Fruit fly (Drosophila melanogaster) ovary, adult (tissue): Measurements from ENCODE around the gene Atg4a.

ENCODE experiments used
- CG17801 ChIP-seq: fragments of 200-800 bp; optimal IDR thresholded peaks from 2 replicates; lab custom pipeline; 2019; ENCODE audit warnings: missing biosample characterization, mild to moderate bottlenecking, missing genetic modification characterization, moderate library complexity; ENCODE audit not compliant: partially characterized antibody

Gene Atg4a

DNA sequence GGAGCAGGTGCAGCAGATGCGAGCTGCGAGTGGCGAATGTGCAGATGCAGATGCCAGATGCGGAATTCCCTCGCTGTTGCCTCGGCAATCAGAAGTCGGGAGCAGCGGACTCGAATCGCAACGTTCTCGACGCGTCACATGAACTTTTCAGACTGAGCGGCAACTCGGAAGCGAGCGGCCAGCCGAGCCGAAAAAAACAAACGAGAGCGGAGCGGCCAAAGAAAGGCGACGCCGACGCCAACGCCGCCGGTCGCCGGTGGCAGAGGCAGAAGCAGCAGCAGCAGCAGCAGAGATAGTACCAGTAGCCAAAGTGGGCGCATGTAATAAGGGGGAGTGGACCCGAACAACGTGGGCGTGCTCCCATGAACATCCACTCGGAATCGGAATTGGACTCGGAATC is 21.6 kb downstream of the Atg4a start, which contains the start of gene CG4629:
Gene CG4629, minus strand, starts transcription at position 156 of the 400 bp plus-strand sequence.
- TF ChIP-seq CG17801 (GFP tag; lab: Kevin White, UChicago): no peak

DNA sequence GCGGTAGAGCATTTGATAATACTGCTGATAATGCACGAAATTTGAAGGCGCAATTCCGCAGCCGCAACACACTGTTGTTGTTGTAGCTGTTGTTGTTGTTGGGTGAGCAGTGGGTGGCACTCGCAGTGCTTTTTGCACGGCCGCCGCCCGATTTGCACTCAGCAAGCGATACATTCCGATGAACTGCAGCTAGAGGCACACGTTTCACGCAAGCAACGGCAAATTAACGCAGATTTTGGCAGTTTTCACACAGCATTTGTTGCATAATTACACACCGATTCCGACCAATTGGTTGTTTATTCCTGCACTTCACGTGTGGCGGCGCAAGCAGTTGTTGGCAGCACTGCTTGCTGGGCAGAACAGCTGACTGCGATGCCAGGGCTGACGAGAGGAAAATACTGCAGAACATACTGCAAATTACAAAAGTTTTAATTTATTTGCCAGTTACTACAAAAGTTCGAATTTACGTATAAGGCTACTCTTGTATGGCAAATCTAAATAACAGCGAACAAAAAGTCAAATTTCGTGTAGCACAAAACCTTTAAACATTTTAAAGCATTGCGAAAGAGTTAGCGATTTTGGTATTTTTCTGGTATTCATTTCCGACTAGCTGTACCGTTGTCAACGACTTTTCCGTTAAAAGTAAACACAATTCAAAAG is 27.4 kb downstream of the Atg4a start, which contains the start of the genes PolrMT and CG14339:
Gene PolrMT, minus strand, starts transcription at position 345 of the 660 bp plus-strand sequence.
Gene CG14339, plus strand, starts transcription at position 512 of the 660 bp plus-strand sequence.
- no peak for TF ChIP-seq CG17801 (GFP tag; lab: Kevin White, UChicago)

DNA sequence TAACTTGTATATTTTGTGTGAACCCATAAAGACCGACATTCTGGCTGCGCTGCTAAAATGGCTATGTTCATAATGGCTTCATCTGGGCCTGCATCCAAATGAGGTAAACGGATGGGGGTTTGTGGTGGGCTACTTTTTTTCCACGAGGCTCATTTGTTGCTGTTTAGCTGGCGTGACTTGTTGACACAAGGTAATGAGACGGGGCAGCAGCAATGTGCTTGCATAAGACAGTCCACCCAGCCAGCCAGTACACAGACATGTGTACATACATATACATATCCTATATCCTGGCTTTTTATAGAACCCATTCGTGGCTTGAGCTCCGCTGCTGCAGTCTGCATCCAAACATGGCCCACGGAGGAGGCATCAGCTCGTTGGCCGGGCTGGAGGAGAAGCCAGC is 31.9 kb downstream of the Atg4a start, which contains the start of gene CG14340:
Gene CG14340, plus strand, starts transcription at position 301 of the 400 bp plus-strand sequence.
- TF ChIP-seq CG17801 (GFP tag; lab: Kevin White, UChicago): no peak

DNA sequence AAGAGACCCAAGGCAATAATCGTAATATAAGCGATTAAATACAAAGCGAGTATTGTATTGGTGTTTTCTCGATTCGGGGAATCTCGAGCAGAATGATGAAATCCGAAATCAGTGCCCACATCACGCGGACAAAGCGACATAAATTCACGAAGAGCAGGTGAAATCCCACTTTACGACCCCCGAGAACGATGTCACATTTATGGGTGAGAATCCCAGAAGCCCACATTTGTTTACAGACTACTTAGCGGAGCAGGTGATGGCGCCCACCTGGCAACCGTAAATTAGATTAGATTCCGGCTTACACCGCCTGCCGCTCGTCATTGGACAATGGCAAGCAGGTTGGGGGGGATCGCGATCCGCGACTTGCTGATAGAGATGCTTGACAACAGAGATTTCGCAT is 33.5 kb downstream of the Atg4a start:
- TF ChIP-seq CG17801 (GFP tag; lab: Kevin White, UChicago): no peak

DNA sequence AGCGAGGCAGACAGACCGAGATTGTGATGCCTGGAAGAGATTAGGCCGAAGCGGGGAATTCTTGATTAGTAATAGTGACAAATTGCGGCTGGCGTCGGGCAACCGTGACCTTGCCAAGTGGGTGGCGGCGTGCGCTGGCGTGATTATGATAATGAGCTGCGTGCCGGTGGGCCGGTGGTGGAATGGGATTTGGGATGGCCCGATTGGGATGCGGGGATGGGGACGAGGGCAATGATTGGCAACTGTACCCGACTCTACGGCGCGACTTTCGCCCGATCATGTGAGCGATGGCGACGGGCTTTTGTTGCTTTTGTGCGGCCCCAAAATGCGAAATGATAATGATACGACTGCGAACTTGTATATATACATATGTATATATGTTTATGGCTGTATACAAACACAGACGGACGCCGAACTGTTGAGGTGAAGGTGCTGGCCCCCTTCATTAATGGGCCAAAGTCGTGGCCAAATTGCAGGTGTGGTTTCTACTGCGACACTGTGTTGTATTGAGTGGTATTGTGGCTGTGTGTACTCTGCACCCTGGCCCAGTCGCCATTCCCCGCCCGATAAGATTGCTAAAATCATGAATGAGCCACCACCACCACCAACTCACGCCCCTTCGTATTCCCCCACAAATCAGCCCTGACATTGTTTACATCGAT is 36.1 kb downstream of the Atg4a start:
- no peak for TF ChIP-seq CG17801 (GFP tag; lab: Kevin White, UChicago)

DNA sequence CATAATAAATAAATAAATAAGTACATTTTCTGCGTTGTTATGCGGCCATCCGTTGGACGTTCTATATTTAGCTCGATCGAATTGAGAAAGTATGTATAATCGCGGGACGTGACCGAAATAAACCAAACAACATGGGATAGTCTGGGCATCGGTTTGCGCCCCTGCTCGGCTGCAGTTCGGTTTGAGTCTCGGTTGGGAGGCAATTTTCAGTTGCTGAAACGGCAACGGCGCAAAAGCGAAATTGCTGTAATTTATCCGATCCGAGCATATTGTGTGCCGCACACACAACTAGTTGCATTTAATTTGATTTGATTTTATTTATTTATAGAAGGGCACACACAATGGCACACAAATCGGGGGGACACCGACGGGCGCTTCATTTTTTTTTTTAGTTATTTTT is 37.4 kb downstream of the Atg4a start:
- no peak for TF ChIP-seq CG17801 (GFP tag; lab: Kevin White, UChicago)

DNA sequence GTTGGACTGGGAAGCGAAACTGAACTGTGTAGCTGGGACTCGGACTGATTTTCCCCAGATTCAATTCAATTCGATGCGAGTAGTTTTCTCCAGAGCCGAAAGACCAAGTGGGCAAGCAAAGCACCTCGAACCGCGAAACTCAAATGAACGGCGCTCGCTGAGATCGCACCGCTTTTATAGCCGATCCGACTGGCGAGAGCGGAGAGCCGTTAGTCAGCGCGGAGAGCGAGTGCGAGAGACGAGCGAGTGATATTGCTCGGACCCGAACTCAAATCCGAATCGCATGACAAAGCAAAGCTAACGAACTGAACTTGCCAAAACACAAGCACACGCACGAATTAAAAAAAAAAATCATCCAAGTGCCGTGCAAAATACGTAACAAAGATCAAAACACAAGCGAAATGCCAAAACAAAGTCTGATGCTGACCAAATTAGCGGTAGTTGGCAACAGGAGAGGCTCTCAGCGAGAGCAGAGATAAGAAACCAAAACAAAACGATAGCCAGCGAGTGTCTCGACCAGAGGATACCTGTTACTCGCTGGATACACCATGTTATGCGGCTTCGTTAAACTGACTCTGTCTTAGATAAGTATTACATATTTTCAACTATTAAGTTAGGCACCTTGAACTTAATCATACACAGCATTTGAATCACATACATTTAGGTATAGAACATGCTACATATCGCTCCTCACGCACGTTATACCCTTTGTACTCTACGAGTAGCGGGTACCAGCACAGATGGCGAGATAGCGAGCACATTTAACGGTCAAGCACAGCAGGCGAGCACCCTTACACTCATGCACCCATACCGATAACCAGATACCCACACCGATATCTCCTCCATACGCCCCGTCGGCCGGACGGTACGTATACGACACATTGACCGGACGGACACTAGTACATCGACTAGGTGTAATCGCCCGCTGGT is 38.4 kb downstream of the Atg4a start:
- TF ChIP-seq CG17801 (GFP tag; lab: Kevin White, UChicago): peak; percentile 55

DNA sequence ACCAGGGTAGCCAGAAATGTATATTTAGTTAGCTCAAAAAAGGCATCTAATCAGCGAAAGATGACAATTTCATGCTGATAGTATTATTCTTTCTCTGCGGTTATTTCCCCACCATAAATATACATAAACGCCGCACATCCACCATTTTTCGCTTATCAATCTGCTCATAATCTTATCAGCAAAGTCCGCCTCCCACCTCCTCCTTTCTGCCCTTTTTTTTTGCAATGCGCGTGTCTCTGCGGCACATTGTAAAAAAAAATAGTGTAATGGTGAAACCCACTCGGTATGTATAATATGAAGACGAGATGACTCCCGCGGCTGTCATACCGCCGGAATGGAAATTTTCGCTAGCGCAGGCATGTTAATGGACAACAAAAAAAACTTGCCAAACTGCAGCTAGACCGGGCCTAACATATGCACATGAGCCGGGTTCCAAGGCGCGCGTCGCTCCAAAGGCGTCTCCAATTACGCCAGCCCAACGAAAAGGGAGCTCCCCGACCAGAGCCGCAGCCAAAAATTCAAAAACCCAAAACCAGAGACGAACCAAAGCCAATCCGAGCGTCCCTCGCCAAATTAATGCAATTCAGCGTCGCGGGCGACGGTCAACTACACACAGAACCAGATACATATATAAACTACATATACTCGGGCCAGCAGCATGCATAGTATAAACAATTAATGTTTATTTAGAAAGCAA is 39.6 kb downstream of the Atg4a start:
- no peak for TF ChIP-seq CG17801 (GFP tag; lab: Kevin White, UChicago)

DNA sequence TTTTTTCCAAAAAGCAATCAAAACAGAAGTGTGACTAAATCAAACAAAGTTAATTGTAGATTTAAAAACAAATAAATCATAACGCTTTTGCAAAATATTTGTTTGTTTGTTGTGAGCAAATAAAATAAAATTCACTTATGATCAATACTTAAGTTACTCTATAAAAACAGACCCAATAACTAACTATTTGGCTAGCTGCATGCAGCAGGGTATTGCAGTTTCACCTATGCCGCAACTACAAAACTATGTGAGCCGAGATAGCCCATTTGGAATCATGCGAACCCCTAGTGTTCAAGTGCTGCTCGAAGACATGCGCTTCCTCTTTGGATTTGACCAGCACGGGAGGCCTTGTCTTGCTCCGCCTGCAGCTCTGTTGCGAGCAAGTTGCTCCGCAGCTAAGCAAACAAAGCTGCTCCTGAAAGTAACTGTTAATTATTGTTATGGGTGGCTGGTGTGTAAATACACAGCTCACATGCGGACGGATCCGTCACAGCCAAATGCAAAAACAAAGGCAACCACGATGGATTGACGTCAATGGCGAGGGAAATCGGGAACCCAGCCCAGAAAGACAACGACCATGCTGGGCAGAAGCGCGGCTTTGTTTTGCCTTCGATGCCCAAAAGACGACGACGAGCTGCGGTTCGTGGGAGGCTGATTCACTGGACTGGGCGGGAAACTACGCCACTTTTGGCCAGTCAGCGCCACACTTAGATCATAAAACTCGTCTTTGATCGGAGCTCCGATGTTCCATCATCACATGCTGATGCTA is 41.4 kb downstream of the Atg4a start:
- no peak for TF ChIP-seq CG17801 (GFP tag; lab: Kevin White, UChicago)

DNA sequence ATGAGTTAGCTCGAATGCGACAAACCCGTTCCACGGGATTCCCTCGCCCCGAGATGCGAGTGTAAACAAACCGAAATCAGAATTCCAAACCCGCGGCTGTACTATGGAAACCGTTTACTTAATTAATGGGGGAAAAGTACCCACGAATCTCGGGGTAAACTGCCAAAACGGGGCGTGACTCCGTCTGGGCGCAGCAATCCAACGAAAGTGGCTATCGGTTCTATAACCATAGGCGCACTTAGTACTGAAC is 41.9 kb downstream of the Atg4a start:
- no peak for TF ChIP-seq CG17801 (GFP tag; lab: Kevin White, UChicago)

DNA sequence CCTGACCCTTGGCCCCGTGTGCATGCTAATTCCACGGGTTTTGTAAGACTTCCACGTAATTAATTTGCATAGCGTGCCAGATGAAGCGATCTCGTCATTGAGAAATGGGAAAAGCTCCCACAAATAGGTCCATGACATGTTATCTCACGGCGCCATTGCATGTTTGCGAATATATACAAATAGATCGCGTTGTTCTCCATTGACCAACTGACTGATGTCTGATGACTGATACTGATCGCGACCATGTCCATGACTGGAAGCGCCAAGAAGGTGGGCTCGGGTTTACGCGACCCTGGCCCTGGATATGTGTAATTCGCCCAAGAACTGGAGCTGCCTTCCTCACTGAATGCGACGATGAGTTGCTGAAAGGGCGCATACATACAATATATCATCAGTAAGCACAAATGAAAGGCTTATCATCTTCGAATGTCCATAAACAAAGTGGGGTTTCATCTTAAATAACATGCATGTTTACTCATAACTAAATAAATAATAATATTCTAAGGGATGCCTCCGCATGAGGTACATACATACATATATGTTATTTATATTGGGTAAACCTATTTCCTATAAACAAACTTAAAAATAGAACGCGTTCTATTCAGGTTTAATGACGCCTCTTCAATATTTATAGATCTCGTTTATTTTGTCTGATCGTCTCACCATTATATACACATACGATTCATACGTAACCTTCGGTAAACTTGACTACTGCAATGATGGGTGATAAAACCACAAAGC is 42.5 kb downstream of the Atg4a start:
- peak; percentile 35 for TF ChIP-seq CG17801 (GFP tag; lab: Kevin White, UChicago)

DNA sequence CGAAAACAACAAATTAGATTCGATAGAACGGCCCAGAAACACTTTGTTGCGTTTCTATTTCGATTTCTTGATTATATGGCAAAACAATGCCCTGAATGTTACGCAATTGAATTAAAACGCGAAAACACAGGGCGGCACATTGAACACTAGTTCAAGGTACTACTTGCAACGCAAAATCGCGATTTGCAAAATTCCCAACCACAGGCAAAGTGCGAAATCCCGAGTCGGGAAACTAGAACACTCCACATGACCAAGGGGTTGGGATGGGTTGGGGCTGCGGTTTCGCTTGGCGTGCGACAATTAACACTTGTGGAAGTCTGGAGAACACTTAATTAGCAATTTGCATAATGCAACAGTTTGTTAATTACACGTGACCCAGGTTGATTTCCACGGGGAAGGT is 43.6 kb downstream of the Atg4a start:
- no peak for TF ChIP-seq CG17801 (GFP tag; lab: Kevin White, UChicago)

DNA sequence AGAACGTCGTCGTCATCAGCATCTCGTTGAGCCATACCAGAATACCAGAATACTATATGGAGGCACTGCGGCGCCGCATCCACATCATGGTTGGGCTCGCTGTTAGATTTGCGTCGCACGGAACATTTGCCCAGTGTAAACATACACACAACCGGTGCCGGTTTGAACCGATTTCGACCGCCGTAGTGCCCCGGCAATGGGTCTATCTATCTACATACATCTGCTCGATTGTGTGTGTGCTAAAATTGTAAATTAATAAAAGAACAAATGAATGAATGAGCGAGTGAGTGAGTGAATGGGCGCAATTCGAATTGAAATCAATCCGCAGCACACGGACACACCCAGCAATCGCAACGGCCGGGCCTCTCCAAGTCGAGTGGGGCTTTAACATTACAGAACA is 44.7 kb downstream of the Atg4a start:
- no peak for TF ChIP-seq CG17801 (GFP tag; lab: Kevin White, UChicago)
